Fruit fly (Drosophila melanogaster): ENCODE data around the gene MICU1.

Gene MICU1

dm6 chr2L:7219650-7220267 is 37.7 kb downstream of the MICU1 start, which contains the start of gene CG13784 (continued):
- no peak for TF ChIP-seq bcd (GFP tag; optimal IDR thresholded peaks at IDR 0.05)
- TF ChIP-seq CG1792 (GFP tag; optimal IDR thresholded peaks at IDR 0.05), result no peak
- TF ChIP-seq C15 (GFP tag; IDR thresholded peaks at IDR 0.05), result no peak
- TF ChIP-seq Xrp1 (GFP tag; IDR thresholded peaks at IDR 0.05), result peak; percentile 16; the same call in 1 of the 2 replicates
- no peak for TF ChIP-seq CG31224 (GFP tag; IDR thresholded peaks at IDR 0.05)
- TF ChIP-seq ind (GFP tag; optimal IDR thresholded peaks at IDR 0.05), result peak; percentile 6
- peak; percentile 53 for TF ChIP-seq lilli (GFP tag; optimal IDR thresholded peaks at IDR 0.05)
- 0 out of 2 replicates have a peak, but pooled peaks have one; percentile 26 for TF ChIP-seq H2.0 (GFP tag; IDR thresholded peaks at IDR 0.05)
- TF ChIP-seq Neu2 (GFP tag; optimal IDR thresholded peaks at IDR 0.05; ENCODE audit: borderline replicate concordance), result no peak
- TF ChIP-seq vnd (GFP tag; IDR thresholded peaks at IDR 0.05; ENCODE audit: partially characterized antibody), result no peak
- peak; percentile 43 for TF ChIP-seq pho (GFP tag; optimal IDR thresholded peaks at IDR 0.05)
- no peak for TF ChIP-seq h (optimal IDR thresholded peaks at IDR 0.05)
- TF ChIP-seq E2f2 (GFP tag; IDR thresholded peaks at IDR 0.05), result peak; percentile 53
- no peak for TF ChIP-seq CkIIα-i1 (GFP tag; IDR thresholded peaks at IDR 0.05)
- TF ChIP-seq pros (GFP tag; optimal IDR thresholded peaks at IDR 0.05), result no peak
- peak; percentile 59 for TF ChIP-seq nerfin-1 (tag; optimal IDR thresholded peaks at IDR 0.05)
- TF ChIP-seq CG8765 (GFP tag; IDR thresholded peaks at IDR 0.05), result peak; percentile 26; the same call in 1 of the 2 replicates
- no peak for TF ChIP-seq CG6689 (GFP tag; IDR thresholded peaks at IDR 0.05)
- TF ChIP-seq CG11247 (GFP tag; IDR thresholded peaks at IDR 0.05), result no peak
- no peak for TF ChIP-seq gt (GFP tag; IDR thresholded peaks at IDR 0.05)
- TF ChIP-seq Oaz (GFP tag; IDR thresholded peaks at IDR 0.05), result no peak
- no peak for TF ChIP-seq CG31388 (GFP tag; optimal IDR thresholded peaks at IDR 0.05)
- peak; percentile 0 for TF ChIP-seq pb (GFP tag; optimal IDR thresholded peaks at IDR 0.05)
- TF ChIP-seq CG16779 (GFP tag; IDR thresholded peaks at IDR 0.05), result no peak
- peak; percentile 53; the same call in 2 of the 3 replicates for TF ChIP-seq CG16813 (GFP tag; IDR thresholded peaks at IDR 0.05; ENCODE audit: partially characterized antibody)
- TF ChIP-seq stc (GFP tag; IDR thresholded peaks at IDR 0.05), result peak; percentile 16; the same call in 1 of the 2 replicates
- TF ChIP-seq CG11504 (tag; optimal IDR thresholded peaks at IDR 0.05), result peak; percentile 56
- peak in 1 of 2 experiments; percentile 39 for TF ChIP-seq bsh (GFP tag; optimal IDR thresholded peaks at IDR 0.05)
- TF ChIP-seq tap (tag; optimal IDR thresholded peaks at IDR 0.05), result no peak
- no peak for TF ChIP-seq CG9876 (GFP tag; optimal IDR thresholded peaks at IDR 0.05)
- peak; percentile 50 for TF ChIP-seq Fer1 (GFP tag; optimal IDR thresholded peaks at IDR 0.05)
- TF ChIP-seq CG9609 (GFP tag; optimal IDR thresholded peaks at IDR 0.05), result no peak
- TF ChIP-seq CG11723 (GFP tag; optimal IDR thresholded peaks at IDR 0.05), result peak; percentile 42
- TF ChIP-seq CG14965 (GFP tag; optimal IDR thresholded peaks at IDR 0.05; ENCODE audit: borderline replicate concordance), result no peak
- TF ChIP-seq CG15514 (GFP tag; optimal IDR thresholded peaks at IDR 0.05), result peak; percentile 78
- peak; percentile 25 for TF ChIP-seq oc (tag; optimal IDR thresholded peaks at IDR 0.05)
- TF ChIP-seq Sox102F (GFP tag; optimal IDR thresholded peaks at IDR 0.05), result peak; percentile 22
- TF ChIP-seq Opbp (GFP tag; IDR thresholded peaks at IDR 0.05; ENCODE audit: partially characterized antibody), result peak; percentile 72
- TF ChIP-seq ewg (GFP tag; optimal IDR thresholded peaks at IDR 0.05), result no peak
- no peak for TF ChIP-seq Elba2 (GFP tag; optimal IDR thresholded peaks at IDR 0.05)
- TF ChIP-seq grau (tag; optimal IDR thresholded peaks at IDR 0.05), result peak; percentile 20
- TF ChIP-seq stwl (tag; optimal IDR thresholded peaks at IDR 0.05), result peak; percentile 90
- no peak for TF ChIP-seq tgo (GFP tag; IDR thresholded peaks at IDR 0.05)
- no peak for TF ChIP-seq CG4404 (GFP tag; IDR thresholded peaks at IDR 0.05)
- peak; percentile 82 for TF ChIP-seq CG1603 (tag; optimal IDR thresholded peaks at IDR 0.05)
- TF ChIP-seq otp (GFP tag; IDR thresholded peaks at IDR 0.05), result no peak; the same call in 2 of the 3 replicates
- peak; percentile 94 for TF ChIP-seq Ets65A (GFP tag)
- no peak for TF ChIP-seq CG17568 (GFP tag; optimal IDR thresholded peaks at IDR 0.05)
- peak; percentile 45; the same call in 1 of the 2 replicates for TF ChIP-seq Drgx (GFP tag; IDR thresholded peaks at IDR 0.05)
- TF ChIP-seq insv (GFP tag; optimal IDR thresholded peaks at IDR 0.05), result peak in 1 of 2 experiments; percentile 41
